Worm (Caenorhabditis elegans) whole organism, late embryonic: ENCODE measurements around the gene gcy-22.

Experiments
- ama-1 ChIP-seq: fragments of 150-350 bp; optimal IDR thresholded peaks from 2 replicates; lab custom pipeline; 2014
- dve-1 ChIP-seq: sonication (generic microtip); optimal IDR thresholded peaks from 2 replicates; lab custom pipeline; 2017; ENCODE audit warnings: antibody characterized with exemption, mild to moderate bottlenecking, missing genetic modification characterization, missing compliant biosample characterization
- elt-2 ChIP-seq: sonication (generic microtip); optimal IDR thresholded peaks from 2 replicates; lab custom pipeline; 2016; ENCODE audit warnings: missing genetic modification reagents, missing genetic modification characterization, missing compliant biosample characterization
- hlh-30 ChIP-seq: sonication (generic microtip); optimal IDR thresholded peaks from 2 replicates; lab custom pipeline; 2017; ENCODE audit warnings: antibody characterized with exemption, missing genetic modification characterization, missing compliant biosample characterization; ENCODE audit not compliant: insufficient read depth
- lin-11 ChIP-seq: fragments of 200-800 bp; sonication (Bioruptor generic); optimal IDR thresholded peaks from 2 replicates; lab custom pipeline; 2018; ENCODE audit warnings: mild to moderate bottlenecking, missing genetic modification characterization, missing compliant biosample characterization
- mec-3 ChIP-seq: sonication (generic microtip); optimal IDR thresholded peaks from 2 replicates; lab custom pipeline; 2016; ENCODE audit warnings: borderline replicate concordance, missing genetic modification characterization, missing compliant biosample characterization
- pat-9 ChIP-seq: fragments of 200-800 bp; sonication (Bioruptor generic); optimal IDR thresholded peaks from 2 replicates; lab custom pipeline; 2018; ENCODE audit warnings: mild to moderate bottlenecking, missing genetic modification characterization, moderate library complexity, missing compliant biosample characterization
- pax-1 ChIP-seq: fragments of 150-350 bp; optimal IDR thresholded peaks from 2 replicates; lab custom pipeline; 2014; ENCODE audit warnings: missing biosample characterization, missing genetic modification characterization
- pha-4 ChIP-seq: fragments of 150-350 bp; optimal IDR thresholded peaks from 2 replicates; lab custom pipeline; 2018; ENCODE audit warnings: missing biosample characterization, missing genetic modification reagents, missing genetic modification characterization
- ztf-16 ChIP-seq: sonication (generic microtip); optimal IDR thresholded peaks from 2 replicates; lab custom pipeline; 2017; ENCODE audit warnings: missing genetic modification characterization, missing compliant biosample characterization

- TF ChIP-seq pha-4 (no peak), pat-9 (tag; lab: Kevin White, UChicago) (no peak), hlh-30 (tag; lab: Kevin White, UChicago) (no peak), pax-1 (tag; lab: Kevin White, UChicago) (no peak), dve-1 (tag; lab: Kevin White, UChicago) (no peak), mec-3 (tag; lab: Kevin White, UChicago) (no peak), ama-1 (lab: Kevin White, UChicago) (no peak), lin-11 (no peak), elt-2 (tag; lab: Kevin White, UChicago) (no peak), ztf-16 (tag; lab: Kevin White, UChicago) (no peak)
Measured at ce11 chrV:20838565-20838964, 13.7 kb upstream of the gcy-22 start, which contains the start of gene exos-7.
